Fruit fly (Drosophila melanogaster) whole organism, prepupa: Measurements from ENCODE around the gene Acp95EF.

ENCODE experiments used
- Blimp-1 ChIP-seq: fragments of 200-800 bp; sonication (Bioruptor generic); optimal IDR thresholded peaks from 3 replicates; lab custom pipeline; 2017; ENCODE audit warnings: missing biosample characterization, missing genetic modification characterization, mild to moderate bottlenecking, moderate library complexity, missing genetic modification reagents
- CG10631 ChIP-seq: fragments of 200-800 bp; sonication (Bioruptor generic); optimal IDR thresholded peaks from 2 replicates; lab custom pipeline; 2016; ENCODE audit warnings: missing biosample characterization, missing genetic modification characterization
- CG10669 ChIP-seq: fragments of 200-800 bp; sonication (Bioruptor generic); optimal IDR thresholded peaks from 3 replicates; lab custom pipeline; 2018; ENCODE audit warnings: missing biosample characterization, mild to moderate bottlenecking, missing genetic modification characterization, moderate library complexity
- CG11902 ChIP-seq: fragments of 200-800 bp; sonication (Bioruptor generic); optimal IDR thresholded peaks from 3 replicates; lab custom pipeline; 2016; ENCODE audit warnings: missing biosample characterization, missing genetic modification characterization
- CG15336 ChIP-seq: fragments of 200-800 bp; sonication (Bioruptor generic); IDR thresholded peaks from 2 replicates; pipeline ENCODE4 v1.3.6; 2022; ENCODE audit warnings: missing biosample characterization, missing genetic modification characterization
- CG1621 ChIP-seq: fragments of 200-800 bp; sonication (Bioruptor generic); optimal IDR thresholded peaks from 3 replicates; lab custom pipeline; 2018; ENCODE audit warnings: missing biosample characterization, mild to moderate bottlenecking, missing genetic modification characterization
- CG16779 ChIP-seq: fragments of 200-800 bp; sonication (Bioruptor generic); optimal IDR thresholded peaks from 3 replicates; lab custom pipeline; 2017; ENCODE audit warnings: missing biosample characterization, mild to moderate bottlenecking, missing genetic modification characterization
- CG3032 ChIP-seq: fragments of 200-800 bp; optimal IDR thresholded peaks from 2 replicates; lab custom pipeline; 2019; ENCODE audit warnings: missing biosample characterization, mild to moderate bottlenecking, missing genetic modification characterization, moderate library complexity
- CG32006 ChIP-seq: fragments of 200-800 bp; sonication (Bioruptor generic); optimal IDR thresholded peaks from 3 replicates; lab custom pipeline; 2017; ENCODE audit warnings: missing biosample characterization, mild to moderate bottlenecking, missing genetic modification characterization
- CG34406 ChIP-seq: fragments of 200-800 bp; sonication (Bioruptor generic); optimal IDR thresholded peaks from 3 replicates; lab custom pipeline; 2016; ENCODE audit warnings: missing biosample characterization, missing genetic modification characterization
- CG4318 ChIP-seq: fragments of 200-800 bp; sonication (Bioruptor generic); optimal IDR thresholded peaks from 3 replicates; lab custom pipeline; 2017; ENCODE audit warnings: missing biosample characterization, mild to moderate bottlenecking, missing genetic modification characterization
- CG6163 ChIP-seq: fragments of 200-800 bp; sonication (Bioruptor generic); IDR thresholded peaks from 3 replicates; pipeline ENCODE4 v1.3.6; 2022; ENCODE audit warnings: missing biosample characterization, missing genetic modification characterization
- CG6792 ChIP-seq: fragments of 200-800 bp; sonication (Bioruptor generic); optimal IDR thresholded peaks from 3 replicates; lab custom pipeline; 2016; ENCODE audit warnings: missing biosample characterization, missing genetic modification characterization
- CG6808 ChIP-seq: fragments of 200-800 bp; sonication (Bioruptor generic); optimal IDR thresholded peaks from 3 replicates; lab custom pipeline; 2017; ENCODE audit warnings: missing biosample characterization, missing genetic modification characterization, mild to moderate bottlenecking, moderate library complexity, missing genetic modification reagents
- CG6854 ChIP-seq: fragments of 200-800 bp; sonication (Bioruptor generic); optimal IDR thresholded peaks from 2 replicates; lab custom pipeline; 2017; ENCODE audit warnings: missing biosample characterization, mild to moderate bottlenecking, missing genetic modification characterization
- CG8319 ChIP-seq: fragments of 200-800 bp; sonication (Bioruptor generic); optimal IDR thresholded peaks from 3 replicates; lab custom pipeline; 2016; ENCODE audit warnings: missing biosample characterization, missing genetic modification characterization
- Eip75B ChIP-seq: fragments of 200-800 bp; sonication (Bioruptor generic); optimal IDR thresholded peaks from 3 replicates; lab custom pipeline; 2016; ENCODE audit warnings: missing biosample characterization, missing genetic modification characterization
- Eip78C ChIP-seq: fragments of 200-800 bp; sonication (Bioruptor generic); peaks from one replicate; lab custom pipeline; 2016; ENCODE audit warnings: missing biosample characterization, missing genetic modification characterization
- Ets96B ChIP-seq: fragments of 200-800 bp; optimal IDR thresholded peaks from 2 replicates; lab custom pipeline; 2019; ENCODE audit warnings: missing biosample characterization, mild to moderate bottlenecking, missing genetic modification characterization, moderate library complexity
- Gug ChIP-seq: fragments of 200-800 bp; sonication (Bioruptor generic); IDR thresholded peaks from 2 replicates; pipeline ENCODE4 v1.3.6; 2022; ENCODE audit warnings: missing biosample characterization, missing genetic modification characterization
- Hr38 ChIP-seq: sonication (Bioruptor generic); optimal IDR thresholded peaks from 2 replicates; lab custom pipeline; 2016; ENCODE audit warnings: missing biosample characterization, missing genetic modification characterization
- Hr39 ChIP-seq: fragments of 200-800 bp; sonication (Bioruptor generic); optimal IDR thresholded peaks from 2 replicates; lab custom pipeline; 2016; ENCODE audit warnings: missing biosample characterization, missing genetic modification characterization
- Hr4 ChIP-seq: fragments of 200-800 bp; sonication (Bioruptor generic); optimal IDR thresholded peaks from 3 replicates; lab custom pipeline; 2016; ENCODE audit warnings: missing biosample characterization, missing genetic modification characterization
- Lpt ChIP-seq: fragments of 200-800 bp; sonication (Bioruptor generic); optimal IDR thresholded peaks from 3 replicates; lab custom pipeline; 2016; ENCODE audit warnings: missing biosample characterization, missing genetic modification characterization
- Smox ChIP-seq: fragments of 200-800 bp; sonication (Bioruptor generic); optimal IDR thresholded peaks from 3 replicates; lab custom pipeline; 2016; ENCODE audit warnings: missing biosample characterization, missing genetic modification characterization
- Sox102F ChIP-seq: fragments of 200-800 bp; sonication (Bioruptor generic); optimal IDR thresholded peaks from 2 replicates; lab custom pipeline; 2016; ENCODE audit warnings: missing biosample characterization, mild to moderate bottlenecking, missing genetic modification characterization
- Sox14 ChIP-seq: fragments of 200-800 bp; sonication (Bioruptor generic); optimal IDR thresholded peaks from 3 replicates; lab custom pipeline; 2016; ENCODE audit warnings: missing biosample characterization, missing genetic modification characterization
- achi ChIP-seq: fragments of 200-800 bp; sonication (Bioruptor generic); optimal IDR thresholded peaks from 3 replicates; lab custom pipeline; 2016; ENCODE audit warnings: missing biosample characterization, missing genetic modification characterization
- acj6 ChIP-seq: fragments of 200-800 bp; sonication (Bioruptor generic); optimal IDR thresholded peaks from 3 replicates; lab custom pipeline; 2016; ENCODE audit warnings: missing biosample characterization, missing genetic modification characterization
- cyc ChIP-seq: fragments of 200-800 bp; sonication (Bioruptor generic); optimal IDR thresholded peaks from 3 replicates; lab custom pipeline; 2016; ENCODE audit warnings: missing biosample characterization, missing genetic modification characterization
- dsx ChIP-seq: fragments of 200-800 bp; optimal IDR thresholded peaks from 3 replicates; lab custom pipeline; 2019; ENCODE audit warnings: missing biosample characterization, mild to moderate bottlenecking, missing genetic modification characterization, moderate library complexity; ENCODE audit not compliant: poor library complexity, severe bottlenecking
- esn ChIP-seq: fragments of 200-800 bp; sonication (Bioruptor generic); optimal IDR thresholded peaks from 2 replicates; lab custom pipeline; 2016; ENCODE audit warnings: missing biosample characterization, mild to moderate bottlenecking, missing genetic modification characterization, moderate library complexity
- fd59A ChIP-seq: fragments of 200-800 bp; sonication (Bioruptor generic); optimal IDR thresholded peaks from 2 replicates; lab custom pipeline; 2017; ENCODE audit warnings: missing biosample characterization, mild to moderate bottlenecking, missing genetic modification characterization, missing genetic modification reagents
- fd85E ChIP-seq: fragments of 200-800 bp; sonication (Bioruptor generic); optimal IDR thresholded peaks from 3 replicates; lab custom pipeline; 2016; ENCODE audit warnings: missing biosample characterization, missing genetic modification characterization
- fkh ChIP-seq: fragments of 200-800 bp; sonication (Bioruptor generic); optimal IDR thresholded peaks from 3 replicates; lab custom pipeline; 2017; ENCODE audit warnings: missing biosample characterization, mild to moderate bottlenecking, missing genetic modification characterization, moderate library complexity
- net ChIP-seq: fragments of 200-800 bp; sonication (Bioruptor generic); optimal IDR thresholded peaks from 3 replicates; lab custom pipeline; 2016; ENCODE audit warnings: missing biosample characterization, missing genetic modification characterization
- pdm3 ChIP-seq: fragments of 200-800 bp; sonication (Bioruptor generic); optimal IDR thresholded peaks from 3 replicates; lab custom pipeline; 2016; ENCODE audit warnings: missing biosample characterization, missing genetic modification characterization
- salr ChIP-seq, 2 experiments: fragments of 200-800 bp; sonication (Bioruptor generic); optimal IDR thresholded peaks; 3 replicates each; lab custom pipeline; 2016 to 2018; ENCODE audit warnings: missing biosample characterization in 2 of 2, missing genetic modification characterization in 2 of 2, mild to moderate bottlenecking in 1 of 2
- ss ChIP-seq, 2 experiments: fragments of 200-800 bp; sonication (Bioruptor generic); optimal IDR thresholded peaks; 2 replicates in 1 of 2; 3 replicates in 1 of 2; lab custom pipeline; 2017 to 2018; ENCODE audit warnings: mild to moderate bottlenecking in 2 of 2, missing biosample characterization in 2 of 2, missing genetic modification characterization in 2 of 2, moderate library complexity in 1 of 2
- svp ChIP-seq: fragments of 200-800 bp; sonication (Bioruptor generic); peaks from one replicate; lab custom pipeline; 2016; ENCODE audit warnings: missing biosample characterization, missing genetic modification characterization
- topi ChIP-seq: fragments of 200-800 bp; sonication (Bioruptor generic); optimal IDR thresholded peaks from 3 replicates; lab custom pipeline; 2016; ENCODE audit warnings: missing biosample characterization, missing genetic modification characterization
- vri ChIP-seq: fragments of 200-800 bp; sonication (Bioruptor generic); optimal IDR thresholded peaks from 3 replicates; lab custom pipeline; 2016; ENCODE audit warnings: missing biosample characterization, mild to moderate bottlenecking, missing genetic modification characterization

Acp95EF gene

dm6 chr3R:24230423-24231205 lies 1.8 kb downstream of the Acp95EF start, which contains the start of gene mask (continued):
- TF ChIP-seq Hr38 (no peak), ss (GFP tag; optimal IDR thresholded peaks at IDR 0.05; lab: Kevin White, UChicago) (peak; percentile 5 to 67), CG3032 (peak; percentile 27), vri (no peak), achi (GFP tag; lab: Kevin White, UChicago) (peak; percentile 62), Eip75B (peak; percentile 79), dsx (GFP tag; lab: Kevin White, UChicago) (no peak), esn (GFP tag; lab: Kevin White, UChicago) (peak; percentile 86), Eip78C (GFP tag; lab: Kevin White, UChicago) (peak; percentile 89), CG4318 (GFP tag; lab: Kevin White, UChicago) (no peak), CG16779 (tag; lab: Kevin White, UChicago) (no peak), CG10669 (peak; percentile 54), CG10631 (peak; percentile 37), svp (no peak), CG6854 (GFP tag; lab: Kevin White, UChicago) (peak; percentile 88), fd59A (GFP tag; lab: Kevin White, UChicago) (peak; percentile 42), Ets96B (tag; lab: Kevin White, UChicago) (peak; percentile 29), Blimp-1 (GFP tag; lab: Kevin White, UChicago) (peak; percentile 54), Hr39 (GFP tag; lab: Kevin White, UChicago) (peak; percentile 79), CG6808 (GFP tag; lab: Kevin White, UChicago) (peak; percentile 25), Sox102F (peak; percentile 67), Sox14 (GFP tag; lab: Kevin White, UChicago) (peak; percentile 38), pdm3 (GFP tag; lab: Kevin White, UChicago) (no peak), Hr4 (GFP tag; lab: Kevin White, UChicago) (no peak), cyc (GFP tag; lab: Kevin White, UChicago) (peak; percentile 81), net (GFP tag; lab: Kevin White, UChicago) (peak; percentile 74), CG15336 (GFP tag; lab: Robert Waterston, UW) (0 out of 2 replicates have a peak, but pooled peaks have one; percentile 11), Smox (GFP tag; lab: Kevin White, UChicago) (no peak), CG8319 (GFP tag; lab: Kevin White, UChicago) (peak; percentile 71), CG6792 (GFP tag; lab: Kevin White, UChicago) (peak; percentile 43), fd85E (GFP tag; lab: Kevin White, UChicago) (no peak), CG34406 (peak; percentile 74), Lpt (no peak)
- TF ChIP-seq, all 60 proteins: peak for 44

dm6 chr3R:24231206-24231502 lies 2.4 kb downstream of the Acp95EF start:
- peak; percentile 2 for TF ChIP-seq fkh (GFP tag; lab: Kevin White, UChicago)
- no peak for TF ChIP-seq CG34406
- TF ChIP-seq CG6792 (GFP tag; lab: Kevin White, UChicago): no peak
- peak; percentile 48 for TF ChIP-seq Eip78C (GFP tag; lab: Kevin White, UChicago)
- no peak for TF ChIP-seq salr (GFP tag; optimal IDR thresholded peaks at IDR 0.05; lab: Kevin White, UChicago)
- TF ChIP-seq CG1621 (tag; lab: Kevin White, UChicago): no peak
- TF ChIP-seq CG8319 (GFP tag; lab: Kevin White, UChicago): no peak
- no peak for TF ChIP-seq cyc (GFP tag; lab: Kevin White, UChicago)
- TF ChIP-seq CG6163 (GFP tag; lab: Robert Waterston, UW): peak; percentile 81

- TF ChIP-seq topi (GFP tag; lab: Kevin White, UChicago) (no peak), acj6 (no peak), dsx (GFP tag; lab: Kevin White, UChicago) (no peak), Gug (no peak), CG16779 (tag; lab: Kevin White, UChicago) (no peak), CG6808 (GFP tag; lab: Kevin White, UChicago) (no peak), vri (no peak), CG11902 (GFP tag; lab: Kevin White, UChicago) (no peak), CG32006 (GFP tag; lab: Kevin White, UChicago) (no peak)
Observed at dm6 chr3R:24231914-24232313, 3.1 kb downstream of the Acp95EF start.
